In genomic region chr3R:27608000-27608399, dm6 we compare ENCODE assay signal across 1 fruit fly cellular context.
TF ChIP-seq lines count a peak whose summit lies in the region.

No protein-coding gene starts in this region.

TF ChIP-seq in whole organism, embryonic, 481 proteins besides CTCF, POLR2A, EP300 and RAD21 (continued from another document):
- TF ChIP-seq Poxn (GFP tag; IDR thresholded peaks at IDR 0.05; lab: Robert Waterston, UW) (no peak), CG12744 (GFP tag; optimal IDR thresholded peaks at IDR 0.05; lab: Kevin White, UChicago) (no peak), CG16779 (GFP tag; IDR thresholded peaks at IDR 0.05; lab: Robert Waterston, UW) (peak; percentile 70), CG13287 (GFP tag; IDR thresholded peaks at IDR 0.05; lab: Robert Waterston, UW; ENCODE audit: partially characterized antibody) (no peak), Dip3 (GFP tag; optimal IDR thresholded peaks at IDR 0.05; lab: Kevin White, UChicago) (no peak), crol (GFP tag; IDR thresholded peaks at IDR 0.05; lab: Robert Waterston, UW) (peak; percentile 91), lab (GFP tag; optimal IDR thresholded peaks at IDR 0.05; lab: Kevin White, UChicago) (no peak), gt (GFP tag; IDR thresholded peaks at IDR 0.05; lab: Robert Waterston, UW) (no peak), C15 (GFP tag; IDR thresholded peaks at IDR 0.05; lab: Robert Waterston, UW) (no peak), otp (GFP tag; IDR thresholded peaks at IDR 0.05; lab: Robert Waterston, UW) (0 out of 3 replicates have a peak, but pooled peaks have one; percentile 15), Abd-B (GFP tag; optimal IDR thresholded peaks at IDR 0.05; lab: Kevin White, UChicago) (no peak), CkIIα-i1 (GFP tag; IDR thresholded peaks at IDR 0.05; lab: Robert Waterston, UW) (no peak), Hr3 (GFP tag; optimal IDR thresholded peaks at IDR 0.05; lab: Kevin White, UChicago) (no peak), sim (GFP tag; IDR thresholded peaks at IDR 0.05; lab: Robert Waterston, UW) (no peak), hkb (optimal IDR thresholded peaks at IDR 0.05; lab: Kevin White, UChicago) (no peak), hkb (GFP tag; IDR thresholded peaks at IDR 0.05; lab: Robert Waterston, UW) (0 out of 2 replicates have a peak, but pooled peaks have one; percentile 9), Trl (optimal IDR thresholded peaks at IDR 0.05; lab: Kevin White, UChicago) (peak in 1 of 2 experiments; percentile 0), Trl (GFP tag; optimal IDR thresholded peaks at IDR 0.05; lab: Kevin White, UChicago) (no peak), CG10979 (tag; optimal IDR thresholded peaks at IDR 0.05; lab: Kevin White, UChicago) (no peak), Stat92E (GFP tag; optimal IDR thresholded peaks at IDR 0.05; lab: Kevin White, UChicago) (no peak), nau (GFP tag; optimal IDR thresholded peaks at IDR 0.05; lab: Kevin White, UChicago) (no peak), bigmax (GFP tag; optimal IDR thresholded peaks at IDR 0.05; lab: Kevin White, UChicago) (no peak), chn (GFP tag; optimal IDR thresholded peaks at IDR 0.05; lab: Kevin White, UChicago) (no peak), Bteb2 (GFP tag; optimal IDR thresholded peaks at IDR 0.05; lab: Kevin White, UChicago) (no peak), lov (optimal IDR thresholded peaks at IDR 0.05; lab: Kevin White, UChicago) (no peak), lov (GFP tag; IDR thresholded peaks at IDR 0.05; lab: Robert Waterston, UW) (no peak), Doc2 (GFP tag; IDR thresholded peaks at IDR 0.05; lab: Robert Waterston, UW) (no peak), CG34422 (GFP tag; IDR thresholded peaks at IDR 0.05; lab: Robert Waterston, UW) (peak; percentile 41; the same call in 1 of the 3 replicates), zfh2 (GFP tag; optimal IDR thresholded peaks at IDR 0.05; lab: Kevin White, UChicago) (no peak), ro (GFP tag; IDR thresholded peaks at IDR 0.05; lab: Robert Waterston, UW) (no peak), slou (GFP tag; optimal IDR thresholded peaks at IDR 0.05; lab: Kevin White, UChicago) (no peak), usp (GFP tag; optimal IDR thresholded peaks at IDR 0.05; lab: Kevin White, UChicago) (no peak), NC2β (GFP tag; optimal IDR thresholded peaks at IDR 0.05; lab: Kevin White, UChicago) (no peak), amos (GFP tag; IDR thresholded peaks at IDR 0.05; lab: Robert Waterston, UW; ENCODE audit: partially characterized antibody) (peak; percentile 40; the same call in 1 of the 2 replicates), fu2 (GFP tag; optimal IDR thresholded peaks at IDR 0.05; lab: Kevin White, UChicago) (no peak), CG10462 (GFP tag; optimal IDR thresholded peaks at IDR 0.05; lab: Kevin White, UChicago) (no peak), CG9727 (GFP tag; optimal IDR thresholded peaks at IDR 0.05; lab: Kevin White, UChicago) (no peak), her (GFP tag; optimal IDR thresholded peaks at IDR 0.05; lab: Kevin White, UChicago) (no peak), HLH3B (GFP tag; IDR thresholded peaks at IDR 0.05; lab: Robert Waterston, UW) (0 out of 2 replicates have a peak, but pooled peaks have one; percentile 6), Neu2 (GFP tag; optimal IDR thresholded peaks at IDR 0.05; lab: Kevin White, UChicago; ENCODE audit: borderline replicate concordance) (no peak), CG6272 (GFP tag; IDR thresholded peaks at IDR 0.05; lab: Robert Waterston, UW) (peak; percentile 22; the same call in 1 of the 2 replicates), CG9437 (GFP tag; optimal IDR thresholded peaks at IDR 0.05; lab: Kevin White, UChicago) (no peak), CG7357 (GFP tag; IDR thresholded peaks at IDR 0.05; lab: Robert Waterston, UW) (no peak), Dref (GFP tag; IDR thresholded peaks at IDR 0.05; lab: Robert Waterston, UW) (no peak), Mes4 (GFP tag; optimal IDR thresholded peaks at IDR 0.05; lab: Kevin White, UChicago) (no peak), Six4 (GFP tag; optimal IDR thresholded peaks at IDR 0.05; lab: Kevin White, UChicago) (no peak), slbo (GFP tag; IDR thresholded peaks at IDR 0.05; lab: Robert Waterston, UW) (no peak), CG10267 (tag; optimal IDR thresholded peaks at IDR 0.05; lab: Kevin White, UChicago) (no peak), CG15479 (GFP tag; optimal IDR thresholded peaks at IDR 0.05; lab: Kevin White, UChicago) (no peak), CG17912 (GFP tag; optimal IDR thresholded peaks at IDR 0.05; lab: Kevin White, UChicago) (no peak), Hr78 (GFP tag; optimal IDR thresholded peaks at IDR 0.05; lab: Kevin White, UChicago) (no peak), CG1602 (GFP tag; optimal IDR thresholded peaks at IDR 0.05; lab: Kevin White, UChicago) (no peak), peb (GFP tag; IDR thresholded peaks at IDR 0.05; lab: Robert Waterston, UW) (no peak), ranshi (GFP tag; IDR thresholded peaks at IDR 0.05; lab: Robert Waterston, UW) (peak; percentile 8; the same call in 1 of the 2 replicates), CG17359 (tag; optimal IDR thresholded peaks at IDR 0.05; lab: Kevin White, UChicago) (no peak), Dfd (GFP tag; optimal IDR thresholded peaks at IDR 0.05; lab: Kevin White, UChicago) (no peak), stc (GFP tag; IDR thresholded peaks at IDR 0.05; lab: Robert Waterston, UW) (0 out of 2 replicates have a peak, but pooled peaks have one; percentile 7), CG11504 (tag; optimal IDR thresholded peaks at IDR 0.05; lab: Kevin White, UChicago) (no peak), corto (GFP tag; optimal IDR thresholded peaks at IDR 0.05; lab: Kevin White, UChicago) (no peak), row (GFP tag; IDR thresholded peaks at IDR 0.05; lab: Robert Waterston, UW) (no peak), lilli (GFP tag; optimal IDR thresholded peaks at IDR 0.05; lab: Kevin White, UChicago) (no peak), dimm (GFP tag; IDR thresholded peaks at IDR 0.05; lab: Robert Waterston, UW) (no peak), Dll (GFP tag; IDR thresholded peaks at IDR 0.05; lab: Robert Waterston, UW; ENCODE audit: partially characterized antibody) (no peak), CG12769 (tag; optimal IDR thresholded peaks at IDR 0.05; lab: Kevin White, UChicago) (peak; percentile 66), CG14050 (GFP tag; IDR thresholded peaks at IDR 0.05; lab: Robert Waterston, UW) (no peak), cwo (GFP tag; optimal IDR thresholded peaks at IDR 0.05; lab: Kevin White, UChicago) (no peak), sima (GFP tag; optimal IDR thresholded peaks at IDR 0.05; lab: Kevin White, UChicago) (no peak), sqz (GFP tag; optimal IDR thresholded peaks at IDR 0.05; lab: Kevin White, UChicago) (no peak), CG11560 (tag; IDR thresholded peaks at IDR 0.05; lab: Robert Waterston, UW) (no peak), CG42726 (GFP tag; IDR thresholded peaks at IDR 0.05; lab: Robert Waterston, UW; ENCODE audit: partially characterized antibody) (peak; percentile 52; the same call in 1 of the 2 replicates), Oaz (GFP tag; IDR thresholded peaks at IDR 0.05; lab: Robert Waterston, UW) (no peak), CG6854 (GFP tag; optimal IDR thresholded peaks at IDR 0.05; lab: Kevin White, UChicago) (no peak), Atf-2 (GFP tag; optimal IDR thresholded peaks at IDR 0.05; lab: Kevin White, UChicago) (no peak), H2.0 (GFP tag; IDR thresholded peaks at IDR 0.05; lab: Robert Waterston, UW) (no peak), mam (GFP tag; optimal IDR thresholded peaks at IDR 0.05; lab: Kevin White, UChicago) (no peak), bcd (GFP tag; optimal IDR thresholded peaks at IDR 0.05; lab: Kevin White, UChicago) (no peak), CG14667 (GFP tag; IDR thresholded peaks at IDR 0.05; lab: Robert Waterston, UW) (no peak), Hand (GFP tag; optimal IDR thresholded peaks at IDR 0.05; lab: Kevin White, UChicago) (no peak), CG15269 (tag; optimal IDR thresholded peaks at IDR 0.05; lab: Kevin White, UChicago) (no peak), CG10147 (GFP tag; optimal IDR thresholded peaks at IDR 0.05; lab: Kevin White, UChicago) (no peak), trh (GFP tag; optimal IDR thresholded peaks at IDR 0.05; lab: Kevin White, UChicago) (no peak), CHES-1-like (GFP tag; optimal IDR thresholded peaks at IDR 0.05; lab: Kevin White, UChicago) (no peak), CG8944 (GFP tag; optimal IDR thresholded peaks at IDR 0.05; lab: Kevin White, UChicago) (no peak), CG8388 (GFP tag; optimal IDR thresholded peaks at IDR 0.05; lab: Kevin White, UChicago) (no peak), CG15073 (GFP tag; optimal IDR thresholded peaks at IDR 0.05; lab: Kevin White, UChicago) (no peak), cato (GFP tag; optimal IDR thresholded peaks at IDR 0.05; lab: Kevin White, UChicago; ENCODE audit: borderline replicate concordance) (no peak), Optix (GFP tag; IDR thresholded peaks at IDR 0.05; lab: Robert Waterston, UW) (no peak), CG11696 (GFP tag; IDR thresholded peaks at IDR 0.05; lab: Robert Waterston, UW) (no peak), CG18011 (GFP tag; optimal IDR thresholded peaks at IDR 0.05; lab: Kevin White, UChicago) (no peak), CG11093 (GFP tag; IDR thresholded peaks at IDR 0.05; lab: Robert Waterston, UW) (no peak), cas (GFP tag; IDR thresholded peaks at IDR 0.05; lab: Robert Waterston, UW) (no peak), Atf6 (GFP tag; IDR thresholded peaks at IDR 0.05; lab: Robert Waterston, UW) (no peak), CG4360 (GFP tag; IDR thresholded peaks at IDR 0.05; lab: Robert Waterston, UW) (no peak), CG3726 (GFP tag; IDR thresholded peaks at IDR 0.05; lab: Robert Waterston, UW) (no peak), croc (GFP tag; conservative IDR thresholded peaks at IDR 0.05; lab: Robert Waterston, UW) (no peak), Meics (GFP tag; optimal IDR thresholded peaks at IDR 0.05; lab: Kevin White, UChicago) (no peak), Ravus (GFP tag; IDR thresholded peaks at IDR 0.05; lab: Robert Waterston, UW) (no peak), Hmr (GFP tag; optimal IDR thresholded peaks at IDR 0.05; lab: Kevin White, UChicago) (no peak), CG30431 (GFP tag; optimal IDR thresholded peaks at IDR 0.05; lab: Kevin White, UChicago) (no peak), CG7271 (tag; optimal IDR thresholded peaks at IDR 0.05; lab: Kevin White, UChicago) (no peak), CG1233 (GFP tag; optimal IDR thresholded peaks at IDR 0.05; lab: Kevin White, UChicago) (no peak), dmrt99B (tag; optimal IDR thresholded peaks at IDR 0.05; lab: Kevin White, UChicago) (no peak), CG34224 (GFP tag; IDR thresholded peaks at IDR 0.05; lab: Robert Waterston, UW; ENCODE audit: partially characterized antibody) (0 out of 3 replicates have a peak, but pooled peaks have one; percentile 7), E2f2 (GFP tag; IDR thresholded peaks at IDR 0.05; lab: Robert Waterston, UW) (no peak), ab (GFP tag; optimal IDR thresholded peaks at IDR 0.05; lab: Kevin White, UChicago) (no peak)
